Worm (Caenorhabditis elegans): ENCODE data around the gene F21D12.2.

Gene F21D12.2

DNA sequence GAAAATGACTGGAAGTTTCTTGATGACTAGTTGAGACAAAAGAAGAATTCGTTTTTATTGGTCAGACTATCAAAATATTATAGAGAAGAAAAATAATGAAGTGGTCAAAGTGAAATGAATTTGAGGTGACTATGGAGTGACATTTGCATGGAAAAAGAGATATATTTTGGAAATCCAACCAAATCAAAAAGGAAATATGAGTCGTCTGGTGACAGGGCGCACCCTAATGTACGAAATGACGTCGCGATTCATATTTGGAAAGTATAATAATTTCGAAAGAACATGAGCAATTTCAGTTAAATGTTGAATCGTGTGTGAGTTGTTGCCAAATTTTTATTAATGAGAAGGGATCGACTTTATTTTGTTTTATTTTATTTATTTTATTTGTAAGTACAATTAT lies at the start of gene F21D12.2:
TSS of gene F21D12.2 (plus strand) at position 301 of the 400 bp plus-strand sequence.
- no peak for TF ChIP-seq nhr-2 (tag; optimal IDR thresholded peaks at IDR 0.05)
- TF ChIP-seq unc-120 (tag; optimal IDR thresholded peaks at IDR 0.05; ENCODE audit: poor library complexity, severe bottlenecking): no peak
- no peak for TF ChIP-seq nhr-76 (tag; optimal IDR thresholded peaks at IDR 0.05)
- no peak for TF ChIP-seq mep-1 (tag; optimal IDR thresholded peaks at IDR 0.05)
- no peak for TF ChIP-seq snpc-4 (tag; optimal IDR thresholded peaks at IDR 0.05)

- no peak for TF ChIP-seq unc-120 (tag; optimal IDR thresholded peaks at IDR 0.05; ENCODE audit: poor library complexity, severe bottlenecking)
- TF ChIP-seq mab-5 (tag; optimal IDR thresholded peaks at IDR 0.05): no peak
- TF ChIP-seq sem-2 (GFP tag; optimal IDR thresholded peaks at IDR 0.05): no peak
- no peak for TF ChIP-seq hlh-1 (tag; optimal IDR thresholded peaks at IDR 0.05)
- TF ChIP-seq mls-2 (tag; optimal IDR thresholded peaks at IDR 0.05): no peak
- no peak for TF ChIP-seq cnd-1 (tag; optimal IDR thresholded peaks at IDR 0.05)
- no peak for TF ChIP-seq ces-1 (GFP tag; optimal IDR thresholded peaks at IDR 0.05)
- no peak for TF ChIP-seq nhr-28 (tag; optimal IDR thresholded peaks at IDR 0.05)
- no peak for TF ChIP-seq nhr-76 (tag; optimal IDR thresholded peaks at IDR 0.05)
- TF ChIP-seq lin-32 (GFP tag; optimal IDR thresholded peaks at IDR 0.05): no peak
- TF ChIP-seq nhr-237 (tag; optimal IDR thresholded peaks at IDR 0.05): no peak
- no peak for TF ChIP-seq zip-8 (tag; optimal IDR thresholded peaks at IDR 0.05)
- TF ChIP-seq elt-1 (tag; optimal IDR thresholded peaks at IDR 0.05; ENCODE audit: borderline replicate concordance, insufficient read depth): no peak
- TF ChIP-seq ham-2 (GFP tag; optimal IDR thresholded peaks at IDR 0.05): no peak
- TF ChIP-seq pha-4 (tag; optimal IDR thresholded peaks at IDR 0.05): no peak
- no peak for TF ChIP-seq nhr-12 (tag; optimal IDR thresholded peaks at IDR 0.05)
- no peak for TF ChIP-seq M03D4.4 (tag; optimal IDR thresholded peaks at IDR 0.05)
- no peak for TF ChIP-seq lin-13 (tag; optimal IDR thresholded peaks at IDR 0.05)
- no peak for TF ChIP-seq drap-1 (GFP tag; optimal IDR thresholded peaks at IDR 0.05)
- no peak for TF ChIP-seq ceh-39 (tag; optimal IDR thresholded peaks at IDR 0.05)
These were observed 47.8 kb upstream of the F21D12.2 start for ce11 chrII:7269783-7270182.

- no peak for TF ChIP-seq bed-3 (GFP tag; optimal IDR thresholded peaks at IDR 0.05)
- TF ChIP-seq lin-13 (tag; optimal IDR thresholded peaks at IDR 0.05): no peak
- TF ChIP-seq elt-1 (tag; optimal IDR thresholded peaks at IDR 0.05; ENCODE audit: borderline replicate concordance, insufficient read depth): no peak
- TF ChIP-seq sptf-1 (tag; optimal IDR thresholded peaks at IDR 0.05): no peak
- TF ChIP-seq pha-4 (tag; optimal IDR thresholded peaks at IDR 0.05): no peak
- TF ChIP-seq nhr-76 (tag; optimal IDR thresholded peaks at IDR 0.05): no peak
- TF ChIP-seq elt-3 (tag; optimal IDR thresholded peaks at IDR 0.05): no peak
- no peak for TF ChIP-seq nhr-237 (tag; optimal IDR thresholded peaks at IDR 0.05)
- TF ChIP-seq mep-1 (tag; optimal IDR thresholded peaks at IDR 0.05): no peak
- TF ChIP-seq flh-1 (GFP tag; optimal IDR thresholded peaks at IDR 0.05): no peak
- TF ChIP-seq sem-2 (GFP tag; optimal IDR thresholded peaks at IDR 0.05): no peak
These were observed 45.1 kb upstream of the F21D12.2 start for ce11 chrII:7272513-7272912.

ce11 chrII:7273517-7273916 lies 44.1 kb upstream of the F21D12.2 start:
- TF ChIP-seq lsy-2 (tag; optimal IDR thresholded peaks at IDR 0.05): no peak
- TF ChIP-seq snpc-4 (tag; optimal IDR thresholded peaks at IDR 0.05): no peak
- no peak for TF ChIP-seq ceh-83 (GFP tag; optimal IDR thresholded peaks at IDR 0.05)
- no peak for TF ChIP-seq blmp-1 (tag; optimal IDR thresholded peaks at IDR 0.05)
- TF ChIP-seq nhr-237 (tag; optimal IDR thresholded peaks at IDR 0.05): no peak
- TF ChIP-seq mls-2 (tag; optimal IDR thresholded peaks at IDR 0.05): no peak
- TF ChIP-seq pha-4 (tag; optimal IDR thresholded peaks at IDR 0.05): no peak
- no peak for TF ChIP-seq hlh-1 (tag; optimal IDR thresholded peaks at IDR 0.05)
- no peak for TF ChIP-seq nhr-76 (tag; optimal IDR thresholded peaks at IDR 0.05)

- TF ChIP-seq unc-62 (GFP tag; optimal IDR thresholded peaks at IDR 0.05) (no peak), mab-5 (tag; optimal IDR thresholded peaks at IDR 0.05) (no peak), nhr-12 (tag; optimal IDR thresholded peaks at IDR 0.05) (no peak), ham-2 (GFP tag; optimal IDR thresholded peaks at IDR 0.05) (no peak), ztf-11 (tag; optimal IDR thresholded peaks at IDR 0.05) (no peak), blmp-1 (tag; optimal IDR thresholded peaks at IDR 0.05) (no peak), snpc-4 (tag; optimal IDR thresholded peaks at IDR 0.05) (no peak), nhr-237 (tag; optimal IDR thresholded peaks at IDR 0.05) (no peak), pha-4 (tag; optimal IDR thresholded peaks at IDR 0.05) (no peak), ceh-83 (GFP tag; optimal IDR thresholded peaks at IDR 0.05) (no peak), unc-120 (tag; optimal IDR thresholded peaks at IDR 0.05; ENCODE audit: poor library complexity, severe bottlenecking) (no peak), ces-1 (GFP tag; optimal IDR thresholded peaks at IDR 0.05) (no peak), drap-1 (GFP tag; optimal IDR thresholded peaks at IDR 0.05) (no peak), cnd-1 (tag; optimal IDR thresholded peaks at IDR 0.05) (no peak), ceh-39 (tag; optimal IDR thresholded peaks at IDR 0.05) (no peak), bed-3 (GFP tag; optimal IDR thresholded peaks at IDR 0.05) (no peak), hlh-1 (tag; optimal IDR thresholded peaks at IDR 0.05) (no peak), sptf-1 (tag; optimal IDR thresholded peaks at IDR 0.05) (no peak)
These were observed 40.3 kb upstream of the F21D12.2 start for ce11 chrII:7277257-7277656.
